Worm (Caenorhabditis elegans): Measurements from ENCODE around the gene daf-18.
A peak's percentile ranks its signal among the peaks of the same experiment; 100 is the strongest.

The daf-18 gene

DNA sequence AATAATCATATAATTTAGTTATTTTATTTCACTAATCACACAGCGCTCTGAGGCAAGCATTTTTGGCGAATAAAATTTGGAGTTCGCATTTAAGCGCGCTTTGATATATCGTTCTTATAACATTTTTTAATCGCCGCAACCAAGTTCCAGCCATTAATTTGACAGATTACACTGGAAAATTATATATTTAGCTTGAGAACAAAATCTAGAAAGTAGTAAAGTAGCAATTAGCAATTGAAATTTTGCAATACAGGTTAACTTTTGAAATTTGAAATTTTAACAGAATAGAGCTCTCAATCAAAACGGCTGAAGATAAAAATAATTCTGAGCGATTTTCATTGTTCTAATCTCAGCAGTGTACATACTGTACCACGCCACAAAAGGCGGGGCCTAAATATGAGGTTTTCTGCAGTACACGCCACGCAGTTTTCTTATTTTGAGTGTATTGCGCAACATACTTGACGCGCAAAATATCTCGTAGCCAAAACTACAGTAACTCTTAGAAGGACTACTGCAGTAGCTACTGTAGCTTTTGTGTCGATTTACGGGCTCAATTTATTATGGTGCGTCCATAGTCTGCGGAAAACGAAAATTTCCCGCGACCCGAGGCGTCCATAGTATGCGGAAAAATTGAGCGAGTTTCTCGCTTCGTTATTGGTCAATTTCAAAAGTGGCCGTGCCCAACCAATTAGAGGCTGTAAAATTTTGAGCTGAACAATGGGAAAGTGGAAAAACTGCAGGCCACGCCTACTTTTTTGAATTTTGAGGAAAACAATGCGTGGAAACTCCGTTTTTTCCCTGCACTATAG lies 2.3 kb upstream of the daf-18 start (continued):
- no peak for TF ChIP-seq skn-1 (tag; optimal IDR thresholded peaks at IDR 0.05)
- TF ChIP-seq nhr-42 (GFP tag; IDR thresholded peaks at IDR 0.05) = no peak
- no peak for TF ChIP-seq mxl-3 (GFP tag; optimal IDR thresholded peaks at IDR 0.05)
- TF ChIP-seq ztf-7 (tag; optimal IDR thresholded peaks at IDR 0.05) = no peak
- TF ChIP-seq Y48G9A.11 (GFP tag; IDR thresholded peaks at IDR 0.05) = peak; percentile 76
- no peak for TF ChIP-seq egl-43 (GFP tag; IDR thresholded peaks at IDR 0.05)
- TF ChIP-seq T26A8.4 (GFP tag; IDR thresholded peaks at IDR 0.05) = 0 out of 2 replicates have a peak, but pooled peaks have one; percentile 13
- TF ChIP-seq php-3 (GFP tag; IDR thresholded peaks at IDR 0.05) = no peak
- no peak for TF ChIP-seq ztf-11 (tag; optimal IDR thresholded peaks at IDR 0.05)
- TF ChIP-seq ceh-28 (tag; optimal IDR thresholded peaks at IDR 0.05) = no peak
- no peak for TF ChIP-seq ceh-20 (GFP tag; IDR thresholded peaks at IDR 0.05)
- no peak for TF ChIP-seq lir-3 (tag; optimal IDR thresholded peaks at IDR 0.05)
- no peak for TF ChIP-seq lin-13 (GFP tag; optimal IDR thresholded peaks at IDR 0.05)
- TF ChIP-seq mes-2 (tag; optimal IDR thresholded peaks at IDR 0.05; ENCODE audit: poor library complexity, severe bottlenecking) = no peak
- no peak for TF ChIP-seq nhr-48 (tag; optimal IDR thresholded peaks at IDR 0.05)
- no peak for TF ChIP-seq madf-5 (GFP tag; IDR thresholded peaks at IDR 0.05)
- TF ChIP-seq mep-1 (tag; optimal IDR thresholded peaks at IDR 0.05) = peak; percentile 11
- TF ChIP-seq ama-1 (optimal IDR thresholded peaks at IDR 0.05) = no peak
- no peak for TF ChIP-seq attf-4 (tag; optimal IDR thresholded peaks at IDR 0.05)
- TF ChIP-seq duxl-1 (tag; optimal IDR thresholded peaks at IDR 0.05; ENCODE audit: poor library complexity) = peak; percentile 36
- no peak for TF ChIP-seq ceh-32 (tag; optimal IDR thresholded peaks at IDR 0.05; ENCODE audit: poor library complexity)
- TF ChIP-seq zag-1 (tag; optimal IDR thresholded peaks at IDR 0.05) = no peak
- TF ChIP-seq zfp-3 (GFP tag; conservative IDR thresholded peaks at IDR 0.05) = 0 out of 2 replicates have a peak, but pooled peaks have one; percentile 15
- TF ChIP-seq F26F4.8 (GFP tag; conservative IDR thresholded peaks at IDR 0.05) = no peak
- TF ChIP-seq unc-39 (tag; optimal IDR thresholded peaks at IDR 0.05) = no peak
- no peak for TF ChIP-seq zfp-2 (tag; optimal IDR thresholded peaks at IDR 0.05)
- TF ChIP-seq nhr-111 (GFP tag; optimal IDR thresholded peaks at IDR 0.05) = no peak
- no peak for TF ChIP-seq aha-1 (tag)
- no peak for TF ChIP-seq nhr-77 (tag; optimal IDR thresholded peaks at IDR 0.05)
- TF ChIP-seq nhr-237 (tag; optimal IDR thresholded peaks at IDR 0.05) = no peak
- TF ChIP-seq lin-29 (GFP tag; IDR thresholded peaks at IDR 0.05) = no peak
- peak in 1 of 2 experiments; percentile 10 for TF ChIP-seq lsy-2 (tag; optimal IDR thresholded peaks at IDR 0.05)
- no peak for TF ChIP-seq dmd-8 (GFP tag; IDR thresholded peaks at IDR 0.05)
- no peak for TF ChIP-seq tag-97 (GFP tag; IDR thresholded peaks at IDR 0.05)
- TF ChIP-seq Y105C5A.15 (GFP tag; IDR thresholded peaks at IDR 0.05) = 0 out of 2 replicates have a peak, but pooled peaks have one; percentile 11
- TF ChIP-seq snpc-4 (tag; optimal IDR thresholded peaks at IDR 0.05) = no peak
- TF ChIP-seq pha-4 (GFP tag; IDR thresholded peaks at IDR 0.05) = peak; percentile 8; the same call in 1 of the 2 replicates
- no peak for TF ChIP-seq pha-4 (tag; optimal IDR thresholded peaks at IDR 0.05)
- no peak for TF ChIP-seq ZK337.2 (GFP tag; IDR thresholded peaks at IDR 0.05)
- TF ChIP-seq nhr-41 (GFP tag; IDR thresholded peaks at IDR 0.05) = no peak
- TF ChIP-seq daf-8 (GFP tag; IDR thresholded peaks at IDR 0.05) = no peak
- peak; percentile 13 for TF ChIP-seq T20F7.1 (GFP tag; optimal IDR thresholded peaks at IDR 0.05)
- TF ChIP-seq gei-8 (GFP tag; optimal IDR thresholded peaks at IDR 0.05) = no peak
- TF ChIP-seq ceh-62 (tag; optimal IDR thresholded peaks at IDR 0.05) = no peak
- no peak for TF ChIP-seq vab-7 (GFP tag; IDR thresholded peaks at IDR 0.05)
- no peak for TF ChIP-seq dve-1 (tag; optimal IDR thresholded peaks at IDR 0.05; ENCODE audit: insufficient read depth)
- no peak for TF ChIP-seq daf-19 (GFP tag; conservative IDR thresholded peaks at IDR 0.05)
- no peak for TF ChIP-seq sdz-12 (GFP tag; optimal IDR thresholded peaks at IDR 0.05)
- TF ChIP-seq Y75B8A.6 (GFP tag; IDR thresholded peaks at IDR 0.05) = 0 out of 2 replicates have a peak, but pooled peaks have one; percentile 20
- TF ChIP-seq mxl-2 (GFP tag; conservative IDR thresholded peaks at IDR 0.05) = no peak
- no peak for TF ChIP-seq tra-1 (GFP tag; IDR thresholded peaks at IDR 0.05)

All from whole organism, L4 larva.